ENCODE assay signal across 1 worm cellular context in the genomic region with DNA sequence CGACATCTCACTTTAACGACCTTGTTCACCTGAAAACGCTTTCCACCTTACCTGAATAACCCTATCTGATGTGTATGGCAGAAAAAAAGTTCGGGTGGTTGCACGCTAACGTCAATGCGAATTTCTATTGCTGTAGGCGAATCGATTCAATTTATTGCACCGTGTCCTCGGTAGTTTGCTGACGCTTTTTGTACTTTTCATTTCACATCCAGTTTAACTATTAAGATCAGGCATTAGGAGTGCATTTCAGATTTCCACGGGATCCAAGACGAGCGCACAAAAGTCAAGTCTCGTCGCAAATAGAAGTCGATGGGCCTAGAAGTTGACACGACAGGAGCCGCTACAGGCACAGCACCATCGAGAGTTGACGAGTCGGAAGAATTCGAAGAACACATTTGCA.
A peak's percentile ranks its signal among the peaks of the same experiment; 100 is the strongest.
TF ChIP-seq lines count a peak whose summit lies in the region.

No protein-coding gene starts in this region.

TF ChIP-seq in whole organism, L4 larva, 104 proteins besides CTCF, POLR2A, EP300 and RAD21 (continued from another document):
- TF ChIP-seq zfp-3 (GFP tag; conservative IDR thresholded peaks at IDR 0.05; lab: Robert Waterston, UW) (peak; percentile 97), php-3 (GFP tag; IDR thresholded peaks at IDR 0.05; lab: Robert Waterston, UW) (peak; percentile 86), lin-1 (GFP tag; IDR thresholded peaks at IDR 0.05; lab: Robert Waterston, UW) (peak; percentile 53; the same call in 1 of the 2 replicates), F44E2.7 (GFP tag; IDR thresholded peaks at IDR 0.05; lab: Robert Waterston, UW) (0 out of 2 replicates have a peak, but pooled peaks have one; percentile 49), ZK337.2 (GFP tag; IDR thresholded peaks at IDR 0.05; lab: Robert Waterston, UW) (0 out of 2 replicates have a peak, but pooled peaks have one; percentile 61), lin-29 (GFP tag; IDR thresholded peaks at IDR 0.05; lab: Robert Waterston, UW) (peak; percentile 76), zip-11 (GFP tag; IDR thresholded peaks at IDR 0.05; lab: Robert Waterston, UW) (peak; percentile 80; the same call in 1 of the 2 replicates), mxl-2 (GFP tag; conservative IDR thresholded peaks at IDR 0.05; lab: Robert Waterston, UW) (peak; percentile 68), dmd-8 (GFP tag; IDR thresholded peaks at IDR 0.05; lab: Robert Waterston, UW) (0 out of 2 replicates have a peak, but pooled peaks have one; percentile 56), lim-7 (GFP tag; IDR thresholded peaks at IDR 0.05; lab: Robert Waterston, UW) (peak; percentile 63; the same call in 1 of the 2 replicates), lin-38 (GFP tag; IDR thresholded peaks at IDR 0.05; lab: Robert Waterston, UW) (peak; percentile 78), snpc-1.2 (GFP tag; IDR thresholded peaks at IDR 0.05; lab: Robert Waterston, UW) (peak; percentile 76), T26A8.4 (GFP tag; IDR thresholded peaks at IDR 0.05; lab: Robert Waterston, UW) (peak; percentile 79), Y105C5A.15 (GFP tag; IDR thresholded peaks at IDR 0.05; lab: Robert Waterston, UW) (peak; percentile 76; the same call in 1 of the 2 replicates), ceh-20 (GFP tag; IDR thresholded peaks at IDR 0.05; lab: Robert Waterston, UW) (peak; percentile 83)
